Fruit fly (Drosophila melanogaster) whole organism, embryonic: ENCODE measurements around the gene CG18302.
A peak's percentile ranks its signal among the peaks of the same experiment; 100 is the strongest.

Source experiments
- ATbp ChIP-seq: fragments of 200-800 bp; sonication (Bioruptor generic); optimal IDR thresholded peaks from 2 replicates; lab custom pipeline; 2017; ENCODE audit warnings: missing biosample characterization, mild to moderate bottlenecking, missing genetic modification characterization, missing genetic modification reagents
- Aef1 ChIP-seq: fragments of 200-800 bp; sonication (Bioruptor generic); IDR thresholded peaks from 3 replicates; pipeline ENCODE4 v1.3.6; 2022; ENCODE audit warnings: missing biosample characterization, missing genetic modification characterization
- CG10366 ChIP-seq: fragments of 200-800 bp; sonication (Bioruptor generic); IDR thresholded peaks from 2 replicates; pipeline ENCODE4 v1.3.6; 2022; ENCODE audit warnings: missing biosample characterization, missing genetic modification characterization
- CG10543 ChIP-seq: fragments of 200-800 bp; sonication (Bioruptor generic); optimal IDR thresholded peaks from 3 replicates; lab custom pipeline; 2017; ENCODE audit warnings: missing biosample characterization, mild to moderate bottlenecking, missing genetic modification characterization, moderate library complexity
- CG10979 ChIP-seq: fragments of 200-800 bp; sonication (Bioruptor generic); optimal IDR thresholded peaks from 2 replicates; lab custom pipeline; 2018; ENCODE audit warnings: missing biosample characterization, mild to moderate bottlenecking, missing genetic modification characterization, moderate library complexity
- CG11247 ChIP-seq: fragments of 200-800 bp; sonication (Bioruptor generic); IDR thresholded peaks from 2 replicates; pipeline ENCODE4 v1.3.6; 2022; ENCODE audit warnings: missing biosample characterization, missing genetic modification characterization
- CG14014 ChIP-seq: fragments of 200-800 bp; sonication (Bioruptor generic); IDR thresholded peaks from 2 replicates; pipeline ENCODE4 v1.3.6; 2022; ENCODE audit warnings: missing biosample characterization, missing genetic modification characterization
- CG15479 ChIP-seq: fragments of 200-800 bp; sonication (Bioruptor generic); optimal IDR thresholded peaks from 3 replicates; lab custom pipeline; 2019; ENCODE audit warnings: missing biosample characterization, mild to moderate bottlenecking, missing genetic modification characterization, moderate library complexity
- CG16813 ChIP-seq: fragments of 200-800 bp; sonication (Bioruptor generic); IDR thresholded peaks from 3 replicates; pipeline ENCODE4 v1.3.6; 2022; ENCODE audit warnings: missing biosample characterization, missing genetic modification characterization; ENCODE audit not compliant: partially characterized antibody
- CG2199 ChIP-seq: fragments of 200-800 bp; sonication (Bioruptor generic); IDR thresholded peaks from 3 replicates; pipeline ENCODE4 v1.3.6; 2022; ENCODE audit warnings: missing biosample characterization, missing genetic modification characterization
- CG30431 ChIP-seq: fragments of 200-800 bp; sonication (Bioruptor generic); optimal IDR thresholded peaks from 2 replicates; lab custom pipeline; 2017; ENCODE audit warnings: missing biosample characterization, missing genetic modification characterization
- CG31365 ChIP-seq: fragments of 200-800 bp; sonication (Bioruptor generic); optimal IDR thresholded peaks from 2 replicates; lab custom pipeline; 2018; ENCODE audit warnings: missing biosample characterization, mild to moderate bottlenecking, missing genetic modification characterization
- CG3726 ChIP-seq: fragments of 200-800 bp; sonication (Bioruptor generic); IDR thresholded peaks from 3 replicates; pipeline ENCODE4, ENCODE4 v1.3.6; 2022; ENCODE audit warnings: missing biosample characterization, missing genetic modification characterization
- CG4617 ChIP-seq: fragments of 200-800 bp; sonication (Bioruptor generic); optimal IDR thresholded peaks from 3 replicates; lab custom pipeline; 2016; ENCODE audit warnings: missing biosample characterization, missing genetic modification characterization, borderline replicate concordance
- CG4730 ChIP-seq: fragments of 200-800 bp; sonication (Bioruptor generic); IDR thresholded peaks from 2 replicates; pipeline ENCODE4 v1.3.6; 2022; ENCODE audit warnings: missing biosample characterization, missing genetic modification characterization
- CG6854 ChIP-seq: fragments of 200-800 bp; sonication (Bioruptor generic); optimal IDR thresholded peaks from 3 replicates; lab custom pipeline; 2017; ENCODE audit warnings: missing biosample characterization, mild to moderate bottlenecking, missing genetic modification characterization
- CG7839 ChIP-seq: fragments of 200-800 bp; sonication (Bioruptor generic); optimal IDR thresholded peaks from 3 replicates; lab custom pipeline; 2018; ENCODE audit warnings: missing biosample characterization, mild to moderate bottlenecking, missing genetic modification characterization, moderate library complexity
- CG8359 ChIP-seq: fragments of 200-800 bp; sonication (Bioruptor generic); optimal IDR thresholded peaks from 2 replicates; lab custom pipeline; 2017; ENCODE audit warnings: missing biosample characterization, mild to moderate bottlenecking, missing genetic modification characterization, borderline replicate concordance
- Camta ChIP-seq: fragments of 200-800 bp; sonication (Bioruptor generic); optimal IDR thresholded peaks from 2 replicates; lab custom pipeline; 2016; ENCODE audit warnings: missing biosample characterization, missing genetic modification characterization
- D19B ChIP-seq: fragments of 200-800 bp; sonication (Bioruptor generic); optimal IDR thresholded peaks from 2 replicates; lab custom pipeline; 2017; ENCODE audit warnings: missing biosample characterization, mild to moderate bottlenecking, missing genetic modification characterization
- Drgx ChIP-seq: fragments of 200-800 bp; sonication (Bioruptor generic); IDR thresholded peaks from 2 replicates; pipeline ENCODE4 v1.3.6; 2022; ENCODE audit warnings: missing biosample characterization, missing genetic modification characterization
- E2f1 ChIP-seq: fragments of 200-800 bp; sonication (Bioruptor generic); IDR thresholded peaks from 2 replicates; pipeline ENCODE4 v1.3.6; 2022; ENCODE audit warnings: missing biosample characterization, missing genetic modification characterization
- Fer3 ChIP-seq: fragments of 200-800 bp; sonication (Bioruptor generic); optimal IDR thresholded peaks from 2 replicates; lab custom pipeline; 2018; ENCODE audit warnings: missing biosample characterization, mild to moderate bottlenecking, missing genetic modification characterization, moderate library complexity
- Gsc ChIP-seq: fragments of 200-800 bp; sonication (Bioruptor generic); IDR thresholded peaks from 2 replicates; pipeline ENCODE4 v1.3.6; 2022; ENCODE audit warnings: missing biosample characterization, missing genetic modification characterization
- HLH4C ChIP-seq: fragments of 200-800 bp; sonication (Bioruptor generic); IDR thresholded peaks from 3 replicates; pipeline ENCODE4 v1.3.6; 2022; ENCODE audit warnings: missing biosample characterization, missing genetic modification characterization; ENCODE audit not compliant: partially characterized antibody
- Lhr ChIP-seq: fragments of 200-800 bp; sonication (Bioruptor generic); optimal IDR thresholded peaks from 3 replicates; lab custom pipeline; 2017; ENCODE audit warnings: mild to moderate bottlenecking, missing biosample characterization, missing genetic modification reagents, missing genetic modification characterization
- NK7.1 ChIP-seq: fragments of 200-800 bp; sonication (Bioruptor generic); optimal IDR thresholded peaks from 3 replicates; lab custom pipeline; 2016; ENCODE audit warnings: missing biosample characterization, missing genetic modification characterization
- Sox100B ChIP-seq: fragments of 200-800 bp; sonication (Bioruptor generic); optimal IDR thresholded peaks from 3 replicates; lab custom pipeline; 2018; ENCODE audit warnings: missing biosample characterization, mild to moderate bottlenecking, missing genetic modification characterization
- Sox102F ChIP-seq: fragments of 200-800 bp; sonication (Bioruptor generic); optimal IDR thresholded peaks from 2 replicates; lab custom pipeline; 2018; ENCODE audit warnings: missing biosample characterization, mild to moderate bottlenecking, missing genetic modification characterization, moderate library complexity
- Ssrp ChIP-seq: fragments of 200-800 bp; sonication (Bioruptor generic); optimal IDR thresholded peaks from 2 replicates; lab custom pipeline; 2018; ENCODE audit warnings: missing biosample characterization, mild to moderate bottlenecking, missing genetic modification characterization, moderate library complexity
- al ChIP-seq: fragments of 200-800 bp; sonication (Bioruptor generic); IDR thresholded peaks from 2 replicates; pipeline ENCODE4 v1.3.6; 2022; ENCODE audit warnings: missing biosample characterization, missing genetic modification characterization
- cg ChIP-seq: fragments of 200-800 bp; sonication (Bioruptor generic); optimal IDR thresholded peaks from 3 replicates; lab custom pipeline; 2019; ENCODE audit warnings: missing biosample characterization, mild to moderate bottlenecking, missing genetic modification characterization, moderate library complexity
- ci ChIP-seq: fragments of 200-800 bp; sonication (Bioruptor generic); IDR thresholded peaks from 3 replicates; pipeline ENCODE4 v1.3.6; 2022; ENCODE audit warnings: missing biosample characterization, missing genetic modification characterization
- gce ChIP-seq: fragments of 200-800 bp; sonication (Bioruptor generic); IDR thresholded peaks from 3 replicates; pipeline ENCODE4 v1.3.6; 2022; ENCODE audit warnings: missing biosample characterization, missing genetic modification characterization
- insv ChIP-seq, 2 experiments: fragments of 200-800 bp; sonication (Bioruptor generic); optimal IDR thresholded peaks; 3 replicates each; lab custom pipeline; 2016 to 2018; ENCODE audit warnings: missing biosample characterization in 2 of 2, missing genetic modification characterization in 2 of 2
- jumu ChIP-seq: fragments of 200-800 bp; sonication (Bioruptor generic); optimal IDR thresholded peaks from 3 replicates; lab custom pipeline; 2016; ENCODE audit warnings: missing biosample characterization, missing genetic modification characterization
- peb ChIP-seq: fragments of 200-800 bp; sonication (Bioruptor generic); IDR thresholded peaks from 2 replicates; pipeline ENCODE4 v1.3.6; 2022; ENCODE audit warnings: missing biosample characterization, missing genetic modification characterization
- psq ChIP-seq: fragments of 200-800 bp; sonication (Bioruptor generic); optimal IDR thresholded peaks from 2 replicates; lab custom pipeline; 2017; ENCODE audit warnings: missing biosample characterization, missing genetic modification characterization
- pum ChIP-seq: fragments of 200-800 bp; sonication (Bioruptor generic); optimal IDR thresholded peaks from 2 replicates; lab custom pipeline; 2016; ENCODE audit warnings: missing biosample characterization, missing genetic modification characterization
- sd ChIP-seq: fragments of 200-800 bp; sonication (Bioruptor generic); optimal IDR thresholded peaks from 3 replicates; lab custom pipeline; 2018; ENCODE audit warnings: missing biosample characterization, mild to moderate bottlenecking, missing genetic modification characterization, moderate library complexity
- sens-2 ChIP-seq: fragments of 200-800 bp; sonication (Bioruptor generic); IDR thresholded peaks from 2 replicates; pipeline ENCODE4 v1.3.6; 2022; ENCODE audit warnings: missing biosample characterization, missing genetic modification characterization
- sna ChIP-seq: fragments of 200-800 bp; sonication (Bioruptor generic); IDR thresholded peaks from 2 replicates; pipeline ENCODE4 v1.3.6; 2022; ENCODE audit warnings: missing biosample characterization, missing genetic modification characterization; ENCODE audit not compliant: partially characterized antibody
- wek ChIP-seq: fragments of 200-800 bp; sonication (Bioruptor generic); optimal IDR thresholded peaks from 3 replicates; lab custom pipeline; 2018; ENCODE audit warnings: missing biosample characterization, mild to moderate bottlenecking, missing genetic modification characterization, moderate library complexity
- zen2 ChIP-seq: fragments of 200-800 bp; sonication (Bioruptor generic); IDR thresholded peaks from 3 replicates; pipeline ENCODE4 v1.3.6; 2022; ENCODE audit warnings: missing biosample characterization, missing genetic modification characterization; ENCODE audit not compliant: partially characterized antibody

The CG18302 gene

DNA sequence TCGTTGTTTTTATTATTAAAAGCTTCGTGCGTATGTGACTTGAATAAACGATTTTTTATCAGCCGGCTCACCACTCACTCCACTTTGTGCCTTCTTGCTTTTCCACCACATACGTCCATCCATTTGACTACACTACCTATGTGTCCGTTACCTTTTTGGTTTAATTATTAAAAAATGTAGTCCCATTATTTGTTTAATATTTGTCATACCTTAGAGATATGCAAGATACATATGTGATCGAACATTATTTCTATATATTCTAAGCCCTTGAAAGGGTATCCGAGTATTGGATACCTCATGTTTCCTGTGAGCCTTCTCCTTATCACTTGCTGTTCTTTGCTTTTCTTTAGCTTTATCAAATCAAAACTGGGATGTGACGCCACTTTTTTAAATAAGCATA, 14.9 kb upstream of the CG18302 start (continued):
- TF ChIP-seq Sox100B (GFP tag; lab: Kevin White, UChicago) (peak; percentile 36), Fer3 (tag; lab: Kevin White, UChicago) (peak; percentile 76), NK7.1 (GFP tag; lab: Kevin White, UChicago) (no peak), CG4730 (GFP tag; lab: Robert Waterston, UW) (0 out of 2 replicates have a peak, but pooled peaks have one; percentile 32), CG16813 (GFP tag; lab: Robert Waterston, UW) (no peak), pum (GFP tag; lab: Kevin White, UChicago) (peak; percentile 9), E2f1 (GFP tag; lab: Robert Waterston, UW) (peak; percentile 46), Ssrp (tag; lab: Kevin White, UChicago) (peak; percentile 33), CG10979 (peak; percentile 43), HLH4C (GFP tag; lab: Robert Waterston, UW) (no peak), Lhr (GFP tag; lab: Kevin White, UChicago) (no peak), wek (no peak), sens-2 (GFP tag; lab: Robert Waterston, UW) (peak; percentile 52; the same call in 1 of the 2 replicates), CG11247 (peak; percentile 44; the same call in 1 of the 2 replicates), al (GFP tag; lab: Robert Waterston, UW) (peak; percentile 59; the same call in 1 of the 2 replicates), sna (GFP tag; lab: Robert Waterston, UW) (no peak), CG10543 (GFP tag; lab: Kevin White, UChicago) (no peak), CG8359 (GFP tag; lab: Kevin White, UChicago) (peak; percentile 14), zen2 (no peak), psq (GFP tag; lab: Kevin White, UChicago) (no peak), CG4617 (no peak), Camta (GFP tag; lab: Kevin White, UChicago) (peak; percentile 10), CG3726 (no peak), CG10366 (GFP tag; lab: Robert Waterston, UW) (peak; percentile 64), ATbp (peak; percentile 54), Gsc (GFP tag; lab: Robert Waterston, UW) (no peak), sd (tag; lab: Kevin White, UChicago) (peak; percentile 3), CG2199 (GFP tag; lab: Robert Waterston, UW) (no peak), cg (GFP tag; lab: Kevin White, UChicago) (no peak), Aef1 (GFP tag; lab: Robert Waterston, UW) (peak; percentile 28; the same call in 1 of the 3 replicates), CG7839 (tag; lab: Kevin White, UChicago) (peak; percentile 68), CG6854 (GFP tag; lab: Kevin White, UChicago) (peak; percentile 26), insv (GFP tag; optimal IDR thresholded peaks at IDR 0.05; lab: Kevin White, UChicago) (no peak), Drgx (GFP tag; lab: Robert Waterston, UW) (peak; percentile 75; the same call in 1 of the 2 replicates), CG14014 (GFP tag; lab: Robert Waterston, UW) (peak; percentile 64), D19B (peak; percentile 49), peb (no peak), CG15479 (GFP tag; lab: Kevin White, UChicago) (no peak), CG31365 (tag; lab: Kevin White, UChicago) (peak; percentile 25), jumu (GFP tag; lab: Kevin White, UChicago) (peak; percentile 2), CG30431 (GFP tag; lab: Kevin White, UChicago) (no peak), Sox102F (GFP tag; lab: Kevin White, UChicago) (peak; percentile 63), ci (GFP tag; lab: Robert Waterston, UW) (peak; percentile 79), gce (GFP tag; lab: Robert Waterston, UW) (no peak)
